Worm (Caenorhabditis elegans) whole organism, L3 larva: Measurements from ENCODE around the gene F08G12.1.

Experiments used
- ama-1 ChIP-seq: fragments of 150-350 bp; optimal IDR thresholded peaks from 2 replicates; lab custom pipeline; 2018
- egl-27 ChIP-seq: sonication (generic microtip); optimal IDR thresholded peaks from 4 replicates; lab custom pipeline; 2017; ENCODE audit warnings: missing biosample characterization, missing genetic modification reagents, missing genetic modification characterization
- elt-3 ChIP-seq, 3 experiments: fragments of 150-350 bp in 1 of 3; sonication (generic microtip) in 2 of 3; optimal IDR thresholded peaks; 2 replicates in 2 of 3; 4 replicates in 1 of 3; lab custom pipeline; 2014 to 2017; ENCODE audit warnings: missing biosample characterization in 3 of 3, missing genetic modification characterization in 3 of 3
- fkh-10 ChIP-seq: sonication (generic microtip); optimal IDR thresholded peaks from 2 replicates; lab custom pipeline; 2017; ENCODE audit warnings: missing biosample characterization, missing genetic modification reagents, missing genetic modification characterization
- fos-1 ChIP-seq: fragments of 150-350 bp; optimal IDR thresholded peaks from 2 replicates; lab custom pipeline; 2014; ENCODE audit warnings: missing biosample characterization, missing genetic modification characterization
- nhr-76 ChIP-seq: fragments of 150-350 bp; sonication (generic microtip); optimal IDR thresholded peaks from 5 replicates; lab custom pipeline; 2014; ENCODE audit warnings: missing biosample characterization, missing genetic modification characterization
- tbx-2 ChIP-seq: sonication (generic microtip); optimal IDR thresholded peaks from 2 replicates; lab custom pipeline; 2016; ENCODE audit warnings: mild to moderate bottlenecking, missing genetic modification characterization, missing compliant biosample characterization
- zag-1 ChIP-seq: fragments of 150-350 bp; optimal IDR thresholded peaks from 2 replicates; lab custom pipeline; 2014; ENCODE audit warnings: missing biosample characterization, missing genetic modification characterization

- TF ChIP-seq tbx-2 (tag; lab: Kevin White, UChicago) (no peak), ama-1 (lab: Kevin White, UChicago) (no peak), elt-3 (tag; optimal IDR thresholded peaks at IDR 0.05; lab: Kevin White, UChicago) (no peak), fkh-10 (no peak), nhr-76 (tag; lab: Kevin White, UChicago) (no peak), fos-1 (tag; lab: Kevin White, UChicago) (no peak), egl-27 (tag; lab: Kevin White, UChicago) (no peak), zag-1 (tag; lab: Kevin White, UChicago) (no peak)
Measured at ce11 chrX:11323225-11323624, 17.6 kb upstream of the F08G12.1 start.
